Fruit fly (Drosophila melanogaster) whole organism, prepupa: ENCODE measurements around the gene KdelR.

Experiments used
- CG6163 ChIP-seq: fragments of 200-800 bp; sonication (Bioruptor generic); IDR thresholded peaks from 3 replicates; pipeline ENCODE4 v1.3.6; 2022; ENCODE audit warnings: missing biosample characterization, missing genetic modification characterization
- CG7368 ChIP-seq: fragments of 200-800 bp; sonication (Bioruptor generic); optimal IDR thresholded peaks from 3 replicates; lab custom pipeline; 2016; ENCODE audit warnings: missing biosample characterization, missing genetic modification characterization
- Eip78C ChIP-seq: fragments of 200-800 bp; sonication (Bioruptor generic); peaks from one replicate; lab custom pipeline; 2016; ENCODE audit warnings: missing biosample characterization, missing genetic modification characterization
- Lpt ChIP-seq: fragments of 200-800 bp; sonication (Bioruptor generic); optimal IDR thresholded peaks from 3 replicates; lab custom pipeline; 2016; ENCODE audit warnings: missing biosample characterization, missing genetic modification characterization
- OdsH ChIP-seq: fragments of 200-800 bp; sonication (Bioruptor generic); optimal IDR thresholded peaks from 3 replicates; lab custom pipeline; 2016; ENCODE audit warnings: missing biosample characterization, missing genetic modification characterization
- Sox102F ChIP-seq: fragments of 200-800 bp; sonication (Bioruptor generic); optimal IDR thresholded peaks from 2 replicates; lab custom pipeline; 2016; ENCODE audit warnings: missing biosample characterization, mild to moderate bottlenecking, missing genetic modification characterization
- cyc ChIP-seq: fragments of 200-800 bp; sonication (Bioruptor generic); optimal IDR thresholded peaks from 3 replicates; lab custom pipeline; 2016; ENCODE audit warnings: missing biosample characterization, missing genetic modification characterization
- dsx ChIP-seq: fragments of 200-800 bp; optimal IDR thresholded peaks from 3 replicates; lab custom pipeline; 2019; ENCODE audit warnings: missing biosample characterization, mild to moderate bottlenecking, missing genetic modification characterization, moderate library complexity; ENCODE audit not compliant: poor library complexity, severe bottlenecking
- esn ChIP-seq: fragments of 200-800 bp; sonication (Bioruptor generic); optimal IDR thresholded peaks from 2 replicates; lab custom pipeline; 2016; ENCODE audit warnings: missing biosample characterization, mild to moderate bottlenecking, missing genetic modification characterization, moderate library complexity
- fkh ChIP-seq: fragments of 200-800 bp; sonication (Bioruptor generic); optimal IDR thresholded peaks from 3 replicates; lab custom pipeline; 2017; ENCODE audit warnings: missing biosample characterization, mild to moderate bottlenecking, missing genetic modification characterization, moderate library complexity
- spab ChIP-seq: fragments of 200-800 bp; sonication (Bioruptor generic); optimal IDR thresholded peaks from 2 replicates; lab custom pipeline; 2017; ENCODE audit warnings: missing biosample characterization, mild to moderate bottlenecking, missing genetic modification characterization, missing genetic modification reagents

- TF ChIP-seq fkh (no peak), dsx (GFP tag; lab: Kevin White, UChicago) (no peak), CG7368 (GFP tag; lab: Kevin White, UChicago) (no peak), Lpt (GFP tag; lab: Kevin White, UChicago) (no peak), CG6163 (GFP tag; lab: Robert Waterston, UW) (no peak), Sox102F (no peak), esn (GFP tag; lab: Kevin White, UChicago) (no peak), Eip78C (no peak), OdsH (GFP tag; lab: Kevin White, UChicago) (no peak), cyc (GFP tag; lab: Kevin White, UChicago) (no peak), spab (GFP tag; lab: Kevin White, UChicago) (no peak)
These were observed 1.1 kb upstream of the KdelR start for dm6 chr2L:10425599-10425998.
